Worm (Caenorhabditis elegans) whole organism, L3 larva: ENCODE measurements around the gene sto-4.

Source experiments
- ama-1 ChIP-seq: fragments of 150-350 bp; optimal IDR thresholded peaks from 2 replicates; lab custom pipeline; 2018
- ceh-82 ChIP-seq: fragments of 150-350 bp; optimal IDR thresholded peaks from 2 replicates; lab custom pipeline; 2014; ENCODE audit warnings: missing biosample characterization, missing genetic modification characterization
- elt-1 ChIP-seq: fragments of 150-350 bp; optimal IDR thresholded peaks from 2 replicates; lab custom pipeline; 2014; ENCODE audit warnings: missing biosample characterization, missing genetic modification characterization
- elt-2 ChIP-seq: sonication (generic microtip); optimal IDR thresholded peaks from 2 replicates; lab custom pipeline; 2016; ENCODE audit warnings: missing genetic modification reagents, mild to moderate bottlenecking, missing genetic modification characterization, missing compliant biosample characterization
- eor-1 ChIP-seq, 2 experiments: fragments of 150-350 bp; optimal IDR thresholded peaks; 2 replicates each; lab custom pipeline; 2014 to 2018; ENCODE audit warnings: missing biosample characterization in 2 of 2, missing genetic modification characterization in 2 of 2
- fkh-10 ChIP-seq: sonication (generic microtip); optimal IDR thresholded peaks from 2 replicates; lab custom pipeline; 2017; ENCODE audit warnings: missing biosample characterization, missing genetic modification reagents, missing genetic modification characterization
- fkh-2 ChIP-seq: fragments of 150-350 bp; optimal IDR thresholded peaks from 2 replicates; lab custom pipeline; 2014; ENCODE audit warnings: missing biosample characterization, missing genetic modification reagents, missing genetic modification characterization
- jun-1 ChIP-seq: fragments of 150-350 bp; optimal IDR thresholded peaks from 2 replicates; lab custom pipeline; 2014; ENCODE audit warnings: missing biosample characterization, missing genetic modification reagents, missing genetic modification characterization
- nfya-1 ChIP-seq: sonication (generic microtip); optimal IDR thresholded peaks from 2 replicates; lab custom pipeline; 2017; ENCODE audit warnings: missing genetic modification characterization, mild to moderate bottlenecking, missing compliant biosample characterization, antibody characterized with exemption, moderate library complexity; ENCODE audit not compliant: insufficient read depth
- nhr-25 ChIP-seq: sonication (generic microtip); optimal IDR thresholded peaks from 2 replicates; lab custom pipeline; 2017; ENCODE audit warnings: missing biosample characterization, missing genetic modification characterization
- snpc-4 ChIP-seq: fragments of 150-350 bp; optimal IDR thresholded peaks from 2 replicates; lab custom pipeline; 2014; ENCODE audit warnings: missing biosample characterization, missing genetic modification characterization
- tbx-2 ChIP-seq: sonication (generic microtip); optimal IDR thresholded peaks from 2 replicates; lab custom pipeline; 2016; ENCODE audit warnings: mild to moderate bottlenecking, missing genetic modification characterization, missing compliant biosample characterization
- ztf-11 ChIP-seq: fragments of 150-350 bp; optimal IDR thresholded peaks from 2 replicates; lab custom pipeline; 2014; ENCODE audit warnings: missing biosample characterization, missing genetic modification characterization

- TF ChIP-seq ama-1 (lab: Kevin White, UChicago) (no peak), jun-1 (tag; lab: Kevin White, UChicago) (no peak), eor-1 (tag; optimal IDR thresholded peaks at IDR 0.05; lab: Kevin White, UChicago) (no peak), ztf-11 (no peak), elt-2 (tag; lab: Kevin White, UChicago) (no peak), tbx-2 (tag; lab: Kevin White, UChicago) (no peak), nhr-25 (tag; lab: Kevin White, UChicago) (no peak), ceh-82 (tag; lab: Kevin White, UChicago) (no peak), snpc-4 (no peak), fkh-2 (tag; lab: Kevin White, UChicago) (no peak), elt-1 (tag; lab: Kevin White, UChicago) (no peak), nfya-1 (tag; lab: Kevin White, UChicago) (no peak), fkh-10 (GFP tag; lab: Kevin White, UChicago) (no peak)
These were observed 3.2 kb downstream of the sto-4 start, which contains the start of gene T04F8.8 for ce11 chrX:11647165-11647564.
